Worm (Caenorhabditis elegans) whole organism, L4 larva: ENCODE measurements around the gene gst-15.

Experiments used
- F10B5.3 ChIP-seq: sonication (generic microtip); optimal IDR thresholded peaks from 2 replicates; lab custom pipeline; 2016; ENCODE audit warnings: mild to moderate bottlenecking, missing genetic modification characterization, missing compliant biosample characterization
- F49E8.2 ChIP-seq: sonication (generic microtip); optimal IDR thresholded peaks from 2 replicates; lab custom pipeline; 2016; ENCODE audit warnings: missing compliant biosample characterization, mild to moderate bottlenecking, missing genetic modification characterization, borderline replicate concordance
- aha-1 ChIP-seq: fragments of 150-350 bp; peaks from one replicate; lab custom pipeline; 2014; ENCODE audit warnings: missing biosample characterization, missing genetic modification characterization
- ama-1 ChIP-seq: fragments of 150-350 bp; optimal IDR thresholded peaks from 2 replicates; lab custom pipeline; 2014; ENCODE audit warnings: inconsistent platforms, mixed read lengths
- ceh-32 ChIP-seq: sonication (generic microtip); optimal IDR thresholded peaks from 2 replicates; lab custom pipeline; 2016; ENCODE audit warnings: mild to moderate bottlenecking, missing genetic modification characterization, missing compliant biosample characterization; ENCODE audit not compliant: poor library complexity
- ceh-44 ChIP-seq: fragments of 200-800 bp; sonication (Bioruptor generic); IDR thresholded peaks from 2 replicates; pipeline ENCODE4 v1.3.6; 2022; ENCODE audit warnings: missing genetic modification reagents, missing genetic modification characterization, missing compliant biosample characterization
- ceh-82 ChIP-seq: sonication (generic microtip); optimal IDR thresholded peaks from 2 replicates; lab custom pipeline; 2017; ENCODE audit warnings: missing biosample characterization, missing genetic modification characterization
- daf-16 ChIP-seq, 3 experiments: sonication (generic microtip); optimal IDR thresholded peaks; 2 replicates each; lab custom pipeline; 2016 to 2017; ENCODE audit warnings: missing genetic modification characterization in 3 of 3, missing genetic modification reagents in 3 of 3, mild to moderate bottlenecking in 2 of 3, missing compliant biosample characterization in 2 of 3, missing biosample characterization in 1 of 3, moderate library complexity in 1 of 3
- dve-1 ChIP-seq: sonication (generic microtip); optimal IDR thresholded peaks from 2 replicates; lab custom pipeline; 2017; ENCODE audit warnings: antibody characterized with exemption, mild to moderate bottlenecking, missing genetic modification characterization, missing compliant biosample characterization; ENCODE audit not compliant: insufficient read depth
- egl-43 ChIP-seq: fragments of 200-800 bp; sonication (Bioruptor generic); IDR thresholded peaks from 2 replicates; pipeline ENCODE4 v1.3.6; 2022; ENCODE audit warnings: missing genetic modification reagents, missing genetic modification characterization, missing compliant biosample characterization
- hif-1 ChIP-seq, 2 experiments: sonication (generic microtip); optimal IDR thresholded peaks; 2 replicates each; lab custom pipeline; 2016 to 2017; ENCODE audit warnings: missing compliant biosample characterization in 2 of 2, missing genetic modification characterization in 2 of 2, missing genetic modification reagents in 2 of 2, missing genotype in 2 of 2, mild to moderate bottlenecking in 1 of 2
- hlh-11 ChIP-seq: fragments of 200-800 bp; sonication (Bioruptor generic); optimal IDR thresholded peaks from 2 replicates; lab custom pipeline; 2018; ENCODE audit warnings: mild to moderate bottlenecking, missing genetic modification characterization, missing compliant biosample characterization
- hlh-30 ChIP-seq: sonication (generic microtip); optimal IDR thresholded peaks from 2 replicates; lab custom pipeline; 2017; ENCODE audit warnings: antibody characterized with exemption, mild to moderate bottlenecking, missing genetic modification characterization, missing compliant biosample characterization; ENCODE audit not compliant: insufficient read depth
- jun-1 ChIP-seq: fragments of 150-350 bp; optimal IDR thresholded peaks from 2 replicates; lab custom pipeline; 2014; ENCODE audit warnings: missing biosample characterization, missing genetic modification reagents, missing genetic modification characterization
- lim-7 ChIP-seq: fragments of 200-800 bp; sonication (Bioruptor generic); IDR thresholded peaks from 2 replicates; pipeline ENCODE4 v1.3.6; 2022; ENCODE audit warnings: missing genetic modification characterization, missing compliant biosample characterization
- lin-1 ChIP-seq: fragments of 200-800 bp; sonication (Bioruptor generic); IDR thresholded peaks from 2 replicates; pipeline ENCODE4 v1.3.6; 2022; ENCODE audit warnings: missing genetic modification reagents, missing genetic modification characterization, missing compliant biosample characterization
- lin-13 ChIP-seq: fragments of 150-350 bp; optimal IDR thresholded peaks from 2 replicates; lab custom pipeline; 2014; ENCODE audit warnings: missing biosample characterization, missing genetic modification reagents, missing genetic modification characterization
- mdl-1 ChIP-seq, 2 experiments: fragments of 150-350 bp in 1 of 2; sonication (generic microtip) in 1 of 2; optimal IDR thresholded peaks; 2 replicates each; lab custom pipeline; 2014 to 2017; ENCODE audit warnings: missing biosample characterization in 2 of 2, missing genetic modification characterization in 2 of 2
- mxl-2 ChIP-seq: fragments of 200-800 bp; sonication (Bioruptor generic); conservative IDR thresholded peaks from 2 replicates; pipeline ENCODE4 v1.3.6; 2022; ENCODE audit warnings: missing genetic modification reagents, missing genetic modification characterization, missing compliant biosample characterization
- mxl-3 ChIP-seq: fragments of 200-800 bp; sonication (Bioruptor generic); optimal IDR thresholded peaks from 2 replicates; lab custom pipeline; 2018; ENCODE audit warnings: mild to moderate bottlenecking, missing genetic modification characterization, missing compliant biosample characterization
- nhr-237 ChIP-seq: sonication (generic microtip); optimal IDR thresholded peaks from 2 replicates; lab custom pipeline; 2017; ENCODE audit warnings: missing biosample characterization, missing genetic modification characterization
- nhr-25 ChIP-seq: sonication (generic microtip); optimal IDR thresholded peaks from 2 replicates; lab custom pipeline; 2017; ENCODE audit warnings: missing genetic modification characterization, mild to moderate bottlenecking, missing compliant biosample characterization, antibody characterized with exemption, moderate library complexity, borderline replicate concordance; ENCODE audit not compliant: insufficient read depth
- nhr-28 ChIP-seq: fragments of 150-350 bp; optimal IDR thresholded peaks from 2 replicates; lab custom pipeline; 2014; ENCODE audit warnings: missing biosample characterization, missing genetic modification characterization
- nhr-48 ChIP-seq: sonication (generic microtip); optimal IDR thresholded peaks from 2 replicates; lab custom pipeline; 2016; ENCODE audit warnings: mild to moderate bottlenecking, missing genetic modification characterization, missing compliant biosample characterization
- nhr-6 ChIP-seq: fragments of 150-350 bp; optimal IDR thresholded peaks from 2 replicates; lab custom pipeline; 2014; ENCODE audit warnings: missing biosample characterization, missing genetic modification characterization
- nhr-76 ChIP-seq: fragments of 150-350 bp; optimal IDR thresholded peaks from 2 replicates; lab custom pipeline; 2014; ENCODE audit warnings: missing biosample characterization, missing genetic modification characterization
- php-3 ChIP-seq: fragments of 200-800 bp; sonication (Bioruptor generic); IDR thresholded peaks from 2 replicates; pipeline ENCODE4 v1.3.6; 2022; ENCODE audit warnings: missing genetic modification reagents, missing genetic modification characterization, missing compliant biosample characterization
- saeg-2 ChIP-seq: fragments of 200-800 bp; sonication (Bioruptor generic); IDR thresholded peaks from 2 replicates; pipeline ENCODE4 v1.3.6; 2022; ENCODE audit warnings: missing genetic modification reagents, missing genetic modification characterization, missing compliant biosample characterization
- set-16 ChIP-seq: fragments of 200-800 bp; sonication (Bioruptor generic); IDR thresholded peaks from 2 replicates; pipeline ENCODE4 v1.3.6; 2022; ENCODE audit warnings: missing genetic modification reagents, missing genetic modification characterization, missing compliant biosample characterization
- unc-62 ChIP-seq, 3 experiments: fragments of 150-350 bp in 1 of 3; sonication (generic microtip); optimal IDR thresholded peaks in 2 of 3; peaks in 1 of 3; 1 replicate in 1 of 3; 2 replicates in 2 of 3; lab custom pipeline; 2014 to 2017; ENCODE audit warnings: missing biosample characterization in 3 of 3, missing genetic modification characterization in 3 of 3, missing genetic modification reagents in 3 of 3, missing genotype in 1 of 3
- zfp-2 ChIP-seq: sonication (generic microtip); optimal IDR thresholded peaks from 2 replicates; lab custom pipeline; 2016; ENCODE audit warnings: mild to moderate bottlenecking, missing genetic modification characterization, missing compliant biosample characterization
- zip-2 ChIP-seq: fragments of 150-350 bp; optimal IDR thresholded peaks from 2 replicates; lab custom pipeline; 2014; ENCODE audit warnings: missing biosample characterization, missing genetic modification characterization
- ztf-11 ChIP-seq: fragments of 150-350 bp; optimal IDR thresholded peaks from 2 replicates; lab custom pipeline; 2014; ENCODE audit warnings: missing biosample characterization, missing genetic modification characterization

The gst-15 gene

DNA sequence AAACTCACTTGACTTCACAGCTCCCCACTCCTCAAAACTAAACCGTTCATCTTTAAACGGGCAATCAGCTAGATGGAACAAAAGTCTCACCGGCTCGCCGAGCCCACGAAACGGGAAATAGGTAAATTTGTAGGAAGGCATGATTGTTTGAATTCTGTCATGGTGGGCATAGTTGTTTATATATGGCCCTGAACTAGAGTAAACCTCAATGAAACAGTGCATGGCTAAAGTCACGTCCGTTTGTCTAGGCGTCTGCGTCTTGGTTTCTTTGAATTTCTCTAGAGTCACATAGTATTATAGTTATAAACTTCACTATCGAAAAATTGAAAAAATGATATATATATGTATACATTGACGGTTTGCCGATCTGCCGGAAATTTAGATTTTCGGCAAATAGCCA is 14.0 kb upstream of the gst-15 start, which contains the start of gene gst-19:
Gene gst-19 (minus strand): TSS at position 145 of the 400 bp plus-strand sequence.
- no peak for TF ChIP-seq php-3
- TF ChIP-seq F49E8.2 (tag; lab: Kevin White, UChicago): no peak
- peak; percentile 27 for TF ChIP-seq nhr-28
- TF ChIP-seq hif-1 (tag; optimal IDR thresholded peaks at IDR 0.05; lab: Kevin White, UChicago): peak; percentile 78 to 93
- no peak for TF ChIP-seq zfp-2 (tag; lab: Kevin White, UChicago)
- TF ChIP-seq aha-1 (tag; lab: Kevin White, UChicago): peak; percentile 71
- TF ChIP-seq nhr-6 (tag; lab: Kevin White, UChicago): no peak
- no peak for TF ChIP-seq set-16 (GFP tag; lab: Robert Waterston, UW)
- TF ChIP-seq ceh-32 (tag; lab: Kevin White, UChicago): no peak
- no peak for TF ChIP-seq zip-2 (tag; lab: Kevin White, UChicago)

DNA sequence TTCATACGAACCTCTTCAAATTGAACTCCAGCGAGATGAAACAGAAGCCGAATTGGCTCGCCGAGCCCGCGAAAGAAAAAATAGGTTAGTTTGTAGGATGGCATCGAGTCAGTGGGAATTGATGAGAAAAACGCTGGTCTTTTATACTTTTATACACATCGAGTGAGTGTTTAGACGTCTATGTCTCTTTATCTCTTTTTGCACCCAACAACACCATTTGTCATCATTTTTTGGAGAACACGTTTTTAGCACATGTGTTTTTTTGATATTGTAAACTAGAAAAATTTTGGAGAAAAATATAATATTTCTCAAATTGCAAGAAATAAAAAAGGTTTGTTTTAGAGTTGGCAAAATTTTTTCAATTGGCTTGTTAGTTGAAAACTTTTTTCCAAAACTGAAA is 11.3 kb upstream of the gst-15 start, which contains the start of gene gst-16:
Gene gst-16 (minus strand): TSS at position 111 of the 400 bp plus-strand sequence.
- TF ChIP-seq ceh-82 (tag; lab: Kevin White, UChicago) (no peak), daf-16 (GFP tag; optimal IDR thresholded peaks at IDR 0.05; lab: Kevin White, UChicago) (no peak), daf-16 (tag; optimal IDR thresholded peaks at IDR 0.05; lab: Kevin White, UChicago) (peak; percentile 26), ama-1 (lab: Kevin White, UChicago) (no peak), nhr-48 (tag; lab: Kevin White, UChicago) (peak; percentile 16), ceh-44 (GFP tag; lab: Robert Waterston, UW) (no peak), lin-13 (GFP tag; lab: Kevin White, UChicago) (no peak), ztf-11 (tag; lab: Kevin White, UChicago) (no peak), aha-1 (tag; lab: Kevin White, UChicago) (peak; percentile 39)

- TF ChIP-seq F10B5.3 (tag; lab: Kevin White, UChicago) (no peak), aha-1 (tag; lab: Kevin White, UChicago) (peak; percentile 65), mxl-3 (GFP tag; lab: Kevin White, UChicago) (peak; percentile 79), dve-1 (no peak), unc-62 (GFP tag; optimal IDR thresholded peaks at IDR 0.05 in 1 of 2; lab: Kevin White, UChicago) (peak in 1 of 2 experiments; percentile 68), unc-62 (tag; optimal IDR thresholded peaks at IDR 0.05; lab: Kevin White, UChicago) (no peak)
Observed at ce11 chrII:13617808-13618207, 4.8 kb upstream of the gst-15 start, which contains the start of gene gst-12. Gene gst-12 (minus strand): TSS chrII:13618061.

- TF ChIP-seq lim-7 (GFP tag; lab: Robert Waterston, UW) (no peak), mxl-2 (GFP tag; lab: Robert Waterston, UW) (no peak)
- TF ChIP-seq, all 104 proteins: peak for 0
Observed at ce11 chrII:13616000-13616399, 3.0 kb upstream of the gst-15 start, which contains the start of gene gst-14. Gene gst-14 (minus strand): TSS chrII:13616100.

DNA sequence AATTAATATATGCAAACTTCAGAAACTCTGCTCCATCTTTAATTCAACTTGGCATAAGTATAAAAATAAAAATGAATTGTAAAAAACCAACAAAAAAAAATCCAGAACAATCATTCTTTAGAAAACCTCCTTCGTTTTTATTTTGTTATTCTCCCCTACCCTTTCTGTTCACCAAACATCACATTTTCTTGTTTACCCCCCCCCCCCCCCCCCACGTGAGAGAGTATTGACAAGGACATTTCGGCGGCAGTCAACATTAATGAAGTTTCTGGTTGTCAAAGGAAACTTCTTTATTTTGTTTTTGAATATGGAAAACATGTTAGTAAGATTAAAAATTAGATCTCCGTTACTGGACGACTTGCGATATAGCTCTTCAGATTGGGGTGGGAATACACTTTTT is 1.5 kb upstream of the gst-15 start:
- TF ChIP-seq nhr-76 (tag; lab: Kevin White, UChicago) (no peak), hif-1 (tag; optimal IDR thresholded peaks at IDR 0.05; lab: Kevin White, UChicago) (no peak), jun-1 (tag; lab: Kevin White, UChicago) (no peak), lin-1 (GFP tag; lab: Robert Waterston, UW) (no peak), hlh-30 (peak; percentile 18), nhr-25 (tag; lab: Kevin White, UChicago) (no peak), egl-43 (GFP tag; lab: Robert Waterston, UW) (no peak), ztf-11 (tag; lab: Kevin White, UChicago) (no peak), ceh-82 (tag; lab: Kevin White, UChicago) (no peak), saeg-2 (GFP tag; lab: Robert Waterston, UW) (no peak), ama-1 (lab: Kevin White, UChicago) (no peak), hlh-11 (tag; lab: Kevin White, UChicago) (peak; percentile 62), mdl-1 (tag; optimal IDR thresholded peaks at IDR 0.05; lab: Kevin White, UChicago) (peak in 1 of 2 experiments; percentile 44), nhr-237 (no peak), daf-16 (GFP tag; optimal IDR thresholded peaks at IDR 0.05; lab: Kevin White, UChicago) (no peak), daf-16 (tag; optimal IDR thresholded peaks at IDR 0.05; lab: Kevin White, UChicago) (peak; percentile 90), lin-13 (GFP tag; lab: Kevin White, UChicago) (no peak)
